Worm (Caenorhabditis elegans) whole organism, L4 larva: ENCODE data around the gene nas-4.

Experiments used
- daf-12 ChIP-seq: fragments of 150-350 bp; optimal IDR thresholded peaks from 2 replicates; lab custom pipeline; 2014; ENCODE audit warnings: missing biosample characterization, missing genetic modification reagents, missing genetic modification characterization
- mep-1 ChIP-seq: fragments of 150-350 bp; sonication (generic microtip); optimal IDR thresholded peaks from 3 replicates; lab custom pipeline; 2014; ENCODE audit warnings: missing biosample characterization, missing genetic modification characterization
- nhr-237 ChIP-seq: sonication (generic microtip); optimal IDR thresholded peaks from 2 replicates; lab custom pipeline; 2017; ENCODE audit warnings: missing biosample characterization, missing genetic modification characterization
- zag-1 ChIP-seq: fragments of 150-350 bp; optimal IDR thresholded peaks from 2 replicates; lab custom pipeline; 2014; ENCODE audit warnings: missing biosample characterization, missing genetic modification characterization

- TF ChIP-seq nhr-237 (tag; lab: Kevin White, UChicago) (no peak), zag-1 (tag; lab: Kevin White, UChicago) (no peak), daf-12 (tag; lab: Kevin White, UChicago) (no peak), mep-1 (tag; lab: Kevin White, UChicago) (no peak)
These were observed 33.7 kb downstream of the nas-4 start, which contains the start of gene znf-622 for ce11 chrIII:6381584-6382391.
